Worm (Caenorhabditis elegans) whole organism, L1 larva: ENCODE results near the gene let-92.

Experiments
- C04F5.9 ChIP-seq: sonication (generic microtip); optimal IDR thresholded peaks from 2 replicates; lab custom pipeline; 2016; ENCODE audit warnings: missing genetic modification characterization, missing compliant biosample characterization
- C16A3.4 ChIP-seq: fragments of 150-350 bp; optimal IDR thresholded peaks from 2 replicates; lab custom pipeline; 2014; ENCODE audit warnings: missing biosample characterization, missing genetic modification characterization
- F16B12.6 ChIP-seq: fragments of 150-350 bp; optimal IDR thresholded peaks from 2 replicates; lab custom pipeline; 2014; ENCODE audit warnings: missing biosample characterization, missing genetic modification characterization
- alr-1 ChIP-seq: fragments of 200-800 bp; sonication (Bioruptor generic); optimal IDR thresholded peaks from 2 replicates; lab custom pipeline; 2018; ENCODE audit warnings: borderline replicate concordance, mild to moderate bottlenecking, missing genetic modification characterization, missing compliant biosample characterization
- ama-1 ChIP-seq: fragments of 150-350 bp; optimal IDR thresholded peaks from 2 replicates; lab custom pipeline; 2014
- blmp-1 ChIP-seq: fragments of 150-350 bp; optimal IDR thresholded peaks from 2 replicates; lab custom pipeline; 2014; ENCODE audit warnings: missing biosample characterization, missing genetic modification characterization
- ceh-8 ChIP-seq: fragments of 200-800 bp; sonication (Bioruptor generic); optimal IDR thresholded peaks from 2 replicates; lab custom pipeline; 2018; ENCODE audit warnings: mild to moderate bottlenecking, missing genetic modification characterization, moderate library complexity, missing compliant biosample characterization
- ceh-82 ChIP-seq, 3 experiments: fragments of 150-350 bp in 1 of 3; sonication (generic microtip) in 2 of 3; optimal IDR thresholded peaks; 2 replicates each; lab custom pipeline; 2014 to 2017; ENCODE audit warnings: missing biosample characterization in 3 of 3, missing genetic modification characterization in 3 of 3
- dpl-1 ChIP-seq, 3 experiments: fragments of 150-350 bp in 2 of 3; sonication (generic microtip) in 1 of 3; optimal IDR thresholded peaks; 2 replicates each; lab custom pipeline; 2014 to 2017; ENCODE audit warnings: missing biosample characterization in 3 of 3, missing genetic modification characterization in 3 of 3, missing genetic modification reagents in 3 of 3
- egl-13 ChIP-seq: sonication (generic microtip); optimal IDR thresholded peaks from 2 replicates; lab custom pipeline; 2016; ENCODE audit warnings: missing genotype, missing genetic modification reagents, missing genetic modification characterization, missing compliant biosample characterization
- egl-27 ChIP-seq, 2 experiments: fragments of 150-350 bp in 1 of 2; sonication (generic microtip); optimal IDR thresholded peaks; 3 replicates each; lab custom pipeline; 2017 to 2018; ENCODE audit warnings: missing biosample characterization in 2 of 2, missing genetic modification characterization in 2 of 2, missing genetic modification reagents in 2 of 2
- elt-2 ChIP-seq: sonication (generic microtip); optimal IDR thresholded peaks from 2 replicates; lab custom pipeline; 2016; ENCODE audit warnings: missing genetic modification characterization, mild to moderate bottlenecking, inconsistent platforms, missing compliant biosample characterization, missing genetic modification reagents
- ets-5 ChIP-seq: fragments of 200-800 bp; sonication (Bioruptor generic); IDR thresholded peaks from 2 replicates; pipeline ENCODE4 v1.3.6; 2022; ENCODE audit warnings: missing genetic modification characterization, missing compliant biosample characterization
- fkh-10 ChIP-seq: sonication (generic microtip); optimal IDR thresholded peaks from 2 replicates; lab custom pipeline; 2017; ENCODE audit warnings: missing biosample characterization, missing genetic modification reagents, missing genetic modification characterization
- fkh-8 ChIP-seq: sonication (generic microtip); optimal IDR thresholded peaks from 2 replicates; lab custom pipeline; 2016; ENCODE audit warnings: mild to moderate bottlenecking, missing genetic modification characterization, missing compliant biosample characterization
- hlh-17 ChIP-seq: fragments of 200-800 bp; sonication (Bioruptor generic); optimal IDR thresholded peaks from 2 replicates; lab custom pipeline; 2018; ENCODE audit warnings: missing genetic modification characterization, mild to moderate bottlenecking, missing compliant biosample characterization, moderate library complexity, borderline replicate concordance
- hpl-2 ChIP-seq: fragments of 150-350 bp; optimal IDR thresholded peaks from 2 replicates; lab custom pipeline; 2014; ENCODE audit warnings: missing biosample characterization, missing genetic modification reagents, missing genetic modification characterization
- lin-14 ChIP-seq: fragments of 200-800 bp; sonication (Bioruptor generic); optimal IDR thresholded peaks from 2 replicates; lab custom pipeline; 2018; ENCODE audit warnings: mild to moderate bottlenecking, missing genetic modification characterization, moderate library complexity, missing compliant biosample characterization
- lin-15B ChIP-seq: fragments of 150-350 bp; sonication (generic microtip); optimal IDR thresholded peaks from 3 replicates; lab custom pipeline; 2014; ENCODE audit warnings: missing biosample characterization, missing genetic modification characterization
- lir-3 ChIP-seq: sonication (generic microtip); optimal IDR thresholded peaks from 2 replicates; lab custom pipeline; 2016; ENCODE audit warnings: mild to moderate bottlenecking, missing genetic modification characterization, moderate library complexity, missing compliant biosample characterization; ENCODE audit not compliant: poor library complexity
- lsy-2 ChIP-seq, 2 experiments: fragments of 150-350 bp; optimal IDR thresholded peaks; 2 replicates each; lab custom pipeline; 2014; ENCODE audit warnings: missing biosample characterization in 2 of 2, missing genetic modification characterization in 2 of 2
- mdl-1 ChIP-seq, 2 experiments: fragments of 150-350 bp; optimal IDR thresholded peaks; 2 replicates each; lab custom pipeline; 2014 to 2017; ENCODE audit warnings: missing biosample characterization in 2 of 2, missing genetic modification characterization in 2 of 2, inconsistent platforms in 1 of 2
- mep-1 ChIP-seq: fragments of 150-350 bp; optimal IDR thresholded peaks from 2 replicates; lab custom pipeline; 2014; ENCODE audit warnings: missing biosample characterization, missing genetic modification characterization
- nhr-11 ChIP-seq: fragments of 150-350 bp; optimal IDR thresholded peaks from 2 replicates; lab custom pipeline; 2014; ENCODE audit warnings: missing biosample characterization, missing genetic modification characterization
- nhr-12 ChIP-seq: sonication (generic microtip); optimal IDR thresholded peaks from 2 replicates; lab custom pipeline; 2017; ENCODE audit warnings: missing biosample characterization, missing genetic modification characterization
- nhr-237 ChIP-seq: fragments of 150-350 bp; optimal IDR thresholded peaks from 2 replicates; lab custom pipeline; 2014; ENCODE audit warnings: missing biosample characterization, missing genetic modification characterization
- nhr-71 ChIP-seq: sonication (generic microtip); optimal IDR thresholded peaks from 2 replicates; lab custom pipeline; 2016; ENCODE audit warnings: mild to moderate bottlenecking, missing genetic modification characterization, moderate library complexity, missing compliant biosample characterization
- nhr-77 ChIP-seq: fragments of 150-350 bp; optimal IDR thresholded peaks from 2 replicates; lab custom pipeline; 2014; ENCODE audit warnings: missing biosample characterization, missing genetic modification characterization
- nhr-90 ChIP-seq: sonication (generic microtip); optimal IDR thresholded peaks from 2 replicates; lab custom pipeline; 2016; ENCODE audit warnings: mild to moderate bottlenecking, missing genetic modification characterization, missing compliant biosample characterization; ENCODE audit not compliant: poor library complexity
- pag-3 ChIP-seq: sonication (generic microtip); optimal IDR thresholded peaks from 2 replicates; lab custom pipeline; 2017; ENCODE audit warnings: missing genetic modification characterization, mild to moderate bottlenecking, missing compliant biosample characterization, antibody characterized with exemption, borderline replicate concordance; ENCODE audit not compliant: insufficient read depth
- rnt-1 ChIP-seq: sonication (generic microtip); optimal IDR thresholded peaks from 2 replicates; lab custom pipeline; 2016; ENCODE audit warnings: mild to moderate bottlenecking, missing genetic modification characterization, moderate library complexity, missing compliant biosample characterization
- skn-1 ChIP-seq: fragments of 150-350 bp; optimal IDR thresholded peaks from 2 replicates; lab custom pipeline; 2014; ENCODE audit warnings: missing biosample characterization, missing genetic modification characterization
- snpc-4 ChIP-seq: fragments of 150-350 bp; optimal IDR thresholded peaks from 2 replicates; lab custom pipeline; 2014; ENCODE audit warnings: missing biosample characterization, missing genetic modification characterization
- snu-23 ChIP-seq: sonication (generic microtip); optimal IDR thresholded peaks from 2 replicates; lab custom pipeline; 2016; ENCODE audit warnings: missing genetic modification characterization, missing compliant biosample characterization
- sptf-1 ChIP-seq: fragments of 150-350 bp; optimal IDR thresholded peaks from 2 replicates; lab custom pipeline; 2014; ENCODE audit warnings: missing biosample characterization, missing genetic modification characterization
- swsn-7 ChIP-seq: sonication (generic microtip); optimal IDR thresholded peaks from 2 replicates; lab custom pipeline; 2016; ENCODE audit warnings: missing genetic modification characterization, missing compliant biosample characterization
- tbx-2 ChIP-seq: sonication (generic microtip); optimal IDR thresholded peaks from 2 replicates; lab custom pipeline; 2016; ENCODE audit warnings: missing genetic modification characterization, missing compliant biosample characterization
- tlp-1 ChIP-seq: fragments of 150-350 bp; optimal IDR thresholded peaks from 2 replicates; lab custom pipeline; 2014; ENCODE audit warnings: missing biosample characterization, missing genetic modification characterization
- unc-130 ChIP-seq: fragments of 150-350 bp; optimal IDR thresholded peaks from 2 replicates; lab custom pipeline; 2017; ENCODE audit warnings: missing biosample characterization, missing genetic modification characterization, inconsistent platforms
- unc-86 ChIP-seq: sonication (generic microtip); optimal IDR thresholded peaks from 2 replicates; lab custom pipeline; 2016; ENCODE audit warnings: missing genetic modification characterization, missing compliant biosample characterization
- vab-15 ChIP-seq: sonication (generic microtip); optimal IDR thresholded peaks from 2 replicates; lab custom pipeline; 2017; ENCODE audit warnings: missing genotype, mild to moderate bottlenecking, missing genetic modification characterization, missing compliant biosample characterization
- zag-1 ChIP-seq: fragments of 150-350 bp; optimal IDR thresholded peaks from 2 replicates; lab custom pipeline; 2014; ENCODE audit warnings: missing biosample characterization, missing genetic modification characterization
- ztf-11 ChIP-seq, 2 experiments: sonication (generic microtip); optimal IDR thresholded peaks; 2 replicates each; lab custom pipeline; 2016 to 2017; ENCODE audit warnings: missing genetic modification characterization in 2 of 2, missing biosample characterization in 1 of 2, missing compliant biosample characterization in 1 of 2

The let-92 gene

ce11 chrIV:11809708-11810114, 48.5 kb upstream of the let-92 start (continued):
- TF ChIP-seq mdl-1 (tag; optimal IDR thresholded peaks at IDR 0.05; lab: Kevin White, UChicago) (peak in 1 of 2 experiments; percentile 40), pag-3 (tag; lab: Kevin White, UChicago) (no peak), ets-5 (GFP tag; lab: Robert Waterston, UW) (no peak), sptf-1 (tag; lab: Kevin White, UChicago) (no peak), egl-27 (tag; optimal IDR thresholded peaks at IDR 0.05; lab: Kevin White, UChicago) (peak in 1 of 2 experiments; percentile 83), ceh-82 (tag; optimal IDR thresholded peaks at IDR 0.05; lab: Kevin White, UChicago) (peak; percentile 4 to 62 (median 56)), hpl-2 (GFP tag; lab: Kevin White, UChicago) (no peak), blmp-1 (tag; lab: Kevin White, UChicago) (peak; percentile 92), lin-15B (tag; lab: Kevin White, UChicago) (no peak), snu-23 (GFP tag; lab: Kevin White, UChicago) (peak; percentile 87), snpc-4 (tag; lab: Kevin White, UChicago) (peak; percentile 36), swsn-7 (tag; lab: Kevin White, UChicago) (peak; percentile 82), C04F5.9 (tag; lab: Kevin White, UChicago) (no peak), unc-130 (tag; lab: Kevin White, UChicago) (peak; percentile 67), lir-3 (tag; lab: Kevin White, UChicago) (peak; percentile 50), tbx-2 (tag; lab: Kevin White, UChicago) (peak; percentile 75), dpl-1 (GFP tag; optimal IDR thresholded peaks at IDR 0.05; lab: Kevin White, UChicago) (peak; percentile 27 to 49 (median 46)), fkh-10 (GFP tag; lab: Kevin White, UChicago) (peak; percentile 72), unc-86 (tag; lab: Kevin White, UChicago) (peak; percentile 84), ceh-8 (GFP tag; lab: Kevin White, UChicago) (peak; percentile 20), nhr-77 (tag; lab: Kevin White, UChicago) (peak; percentile 73), lsy-2 (tag; optimal IDR thresholded peaks at IDR 0.05; lab: Kevin White, UChicago) (peak; percentile 77 to 87), vab-15 (no peak), elt-2 (tag; lab: Kevin White, UChicago) (no peak), nhr-71 (tag; lab: Kevin White, UChicago) (peak; percentile 91), fkh-8 (tag; lab: Kevin White, UChicago) (peak; percentile 89), tlp-1 (tag; lab: Kevin White, UChicago) (no peak), ztf-11 (tag; optimal IDR thresholded peaks at IDR 0.05; lab: Kevin White, UChicago) (no peak), skn-1 (tag; lab: Kevin White, UChicago) (peak; percentile 28), nhr-12 (tag; lab: Kevin White, UChicago) (no peak), ama-1 (lab: Kevin White, UChicago) (no peak), nhr-90 (no peak), C16A3.4 (tag; lab: Kevin White, UChicago) (peak; percentile 60), egl-13 (tag; lab: Kevin White, UChicago) (peak; percentile 46), zag-1 (peak; percentile 76), rnt-1 (peak; percentile 39), hlh-17 (GFP tag; lab: Kevin White, UChicago) (no peak), nhr-237 (tag; lab: Kevin White, UChicago) (no peak), nhr-11 (tag; lab: Kevin White, UChicago) (peak; percentile 14), lin-14 (GFP tag; lab: Kevin White, UChicago) (peak; percentile 97), alr-1 (no peak), mep-1 (tag; lab: Kevin White, UChicago) (peak; percentile 88), F16B12.6 (tag; lab: Kevin White, UChicago) (no peak)
